Fruit fly (Drosophila melanogaster) whole organism, embryonic: ENCODE data around the gene fiz.

Experiments used
- B-H2 ChIP-seq: fragments of 200-800 bp; sonication (Bioruptor generic); optimal IDR thresholded peaks from 2 replicates; lab custom pipeline; 2018; ENCODE audit warnings: missing biosample characterization, mild to moderate bottlenecking, missing genetic modification characterization
- Blimp-1 ChIP-seq: fragments of 200-800 bp; sonication (Bioruptor generic); optimal IDR thresholded peaks from 3 replicates; lab custom pipeline; 2018; ENCODE audit warnings: missing biosample characterization, missing genetic modification characterization, mild to moderate bottlenecking, moderate library complexity, missing genetic modification reagents
- Bteb2 ChIP-seq: fragments of 200-800 bp; sonication (Bioruptor generic); optimal IDR thresholded peaks from 2 replicates; lab custom pipeline; 2016; ENCODE audit warnings: missing biosample characterization, missing genetic modification characterization
- CG10543 ChIP-seq: fragments of 200-800 bp; sonication (Bioruptor generic); optimal IDR thresholded peaks from 3 replicates; lab custom pipeline; 2017; ENCODE audit warnings: missing biosample characterization, mild to moderate bottlenecking, missing genetic modification characterization, moderate library complexity
- CG11696 ChIP-seq: fragments of 200-800 bp; sonication (Bioruptor generic); IDR thresholded peaks from 2 replicates; pipeline ENCODE4 v1.3.6; 2022; ENCODE audit warnings: missing biosample characterization, missing genetic modification characterization
- CG12769 ChIP-seq: fragments of 200-800 bp; sonication (Bioruptor generic); optimal IDR thresholded peaks from 2 replicates; lab custom pipeline; 2019; ENCODE audit warnings: missing biosample characterization, mild to moderate bottlenecking, missing genetic modification characterization, moderate library complexity
- CG13296 ChIP-seq: fragments of 200-800 bp; sonication (Bioruptor generic); optimal IDR thresholded peaks from 3 replicates; lab custom pipeline; 2018; ENCODE audit warnings: missing biosample characterization, mild to moderate bottlenecking, missing genetic modification characterization
- CG15479 ChIP-seq: fragments of 200-800 bp; sonication (Bioruptor generic); optimal IDR thresholded peaks from 3 replicates; lab custom pipeline; 2019; ENCODE audit warnings: missing biosample characterization, mild to moderate bottlenecking, missing genetic modification characterization, moderate library complexity
- CG15514 ChIP-seq: fragments of 200-800 bp; sonication (Bioruptor generic); optimal IDR thresholded peaks from 3 replicates; lab custom pipeline; 2017; ENCODE audit warnings: missing biosample characterization, missing genetic modification characterization, mild to moderate bottlenecking, moderate library complexity, missing genetic modification reagents
- CG17802 ChIP-seq: fragments of 200-800 bp; sonication (Bioruptor generic); optimal IDR thresholded peaks from 2 replicates; lab custom pipeline; 2018; ENCODE audit warnings: missing biosample characterization, mild to moderate bottlenecking, missing genetic modification characterization, moderate library complexity
- CG34376 ChIP-seq: fragments of 200-800 bp; sonication (Bioruptor generic); optimal IDR thresholded peaks from 2 replicates; lab custom pipeline; 2018; ENCODE audit warnings: missing biosample characterization, mild to moderate bottlenecking, missing genetic modification characterization
- CG6689 ChIP-seq: fragments of 200-800 bp; sonication (Bioruptor generic); IDR thresholded peaks from 2 replicates; pipeline ENCODE4 v1.3.6; 2022; ENCODE audit warnings: missing biosample characterization, missing genetic modification characterization
- CG7556 ChIP-seq: fragments of 200-800 bp; sonication (Bioruptor generic); optimal IDR thresholded peaks from 2 replicates; lab custom pipeline; 2017; ENCODE audit warnings: missing biosample characterization, mild to moderate bottlenecking, missing genetic modification characterization
- CG8388 ChIP-seq: fragments of 200-800 bp; sonication (Bioruptor generic); optimal IDR thresholded peaks from 2 replicates; lab custom pipeline; 2019; ENCODE audit warnings: missing biosample characterization, mild to moderate bottlenecking, missing genetic modification characterization, moderate library complexity
- CG8478 ChIP-seq: fragments of >200 bp; optimal IDR thresholded peaks from 2 replicates; lab custom pipeline; 2018
- CG9817 ChIP-seq: fragments of 200-800 bp; sonication (Bioruptor generic); optimal IDR thresholded peaks from 2 replicates; lab custom pipeline; 2018; ENCODE audit warnings: missing biosample characterization, mild to moderate bottlenecking, missing genetic modification characterization, moderate library complexity
- GATAe ChIP-seq: fragments of 200-800 bp; sonication (Bioruptor generic); conservative IDR thresholded peaks from 2 replicates; pipeline ENCODE4 v1.3.6; 2022; ENCODE audit warnings: missing biosample characterization, missing genetic modification characterization
- HLHmδ ChIP-seq: fragments of 200-800 bp; sonication (Bioruptor generic); optimal IDR thresholded peaks from 2 replicates; lab custom pipeline; 2018; ENCODE audit warnings: missing biosample characterization, mild to moderate bottlenecking, missing genetic modification characterization, moderate library complexity
- Hmx ChIP-seq: fragments of 200-800 bp; sonication (Bioruptor generic); optimal IDR thresholded peaks from 2 replicates; lab custom pipeline; 2016; ENCODE audit warnings: missing biosample characterization, missing genetic modification characterization
- Lhr ChIP-seq: fragments of 200-800 bp; sonication (Bioruptor generic); optimal IDR thresholded peaks from 3 replicates; lab custom pipeline; 2017; ENCODE audit warnings: mild to moderate bottlenecking, missing biosample characterization, missing genetic modification reagents, missing genetic modification characterization
- Nf-YB ChIP-seq: fragments of 200-800 bp; sonication (Bioruptor generic); optimal IDR thresholded peaks from 3 replicates; lab custom pipeline; 2019; ENCODE audit warnings: missing biosample characterization, mild to moderate bottlenecking, missing genetic modification characterization, moderate library complexity
- PHDP ChIP-seq: fragments of 200-800 bp; sonication (Bioruptor generic); optimal IDR thresholded peaks from 3 replicates; lab custom pipeline; 2018; ENCODE audit warnings: missing biosample characterization, mild to moderate bottlenecking, missing genetic modification characterization, moderate library complexity
- Side ChIP-seq: fragments of 200-800 bp; sonication (Bioruptor generic); optimal IDR thresholded peaks from 2 replicates; lab custom pipeline; 2016; ENCODE audit warnings: missing biosample characterization, missing genetic modification characterization
- Six4 ChIP-seq: fragments of 200-800 bp; sonication (Bioruptor generic); optimal IDR thresholded peaks from 2 replicates; lab custom pipeline; 2016; ENCODE audit warnings: missing biosample characterization, missing genetic modification characterization
- TFAM ChIP-seq: fragments of 200-800 bp; sonication (Bioruptor generic); optimal IDR thresholded peaks from 2 replicates; lab custom pipeline; 2017; ENCODE audit warnings: missing biosample characterization, missing genetic modification characterization, inconsistent platforms
- abd-A ChIP-seq: fragments of 200-800 bp; sonication (Bioruptor generic); optimal IDR thresholded peaks from 3 replicates; lab custom pipeline; 2019; ENCODE audit warnings: missing biosample characterization, mild to moderate bottlenecking, missing genetic modification characterization, moderate library complexity
- bowl ChIP-seq: fragments of 200-800 bp; sonication (Bioruptor generic); IDR thresholded peaks from 2 replicates; pipeline ENCODE4 v1.3.6; 2022; ENCODE audit warnings: missing biosample characterization, missing genetic modification characterization
- br ChIP-seq: fragments of >200 bp; optimal IDR thresholded peaks from 2 replicates; lab custom pipeline; 2017
- caup ChIP-seq: fragments of 200-800 bp; sonication (Bioruptor generic); optimal IDR thresholded peaks from 3 replicates; lab custom pipeline; 2017; ENCODE audit warnings: missing biosample characterization, mild to moderate bottlenecking, missing genetic modification characterization, moderate library complexity; ENCODE audit not compliant: severe bottlenecking
- chinmo ChIP-seq: fragments of 200-800 bp; sonication (Bioruptor generic); IDR thresholded peaks from 4 replicates; pipeline ENCODE4 v1.3.6; 2022; ENCODE audit warnings: missing biosample characterization, missing genetic modification characterization; ENCODE audit not compliant: partially characterized antibody
- crol ChIP-seq: fragments of 200-800 bp; sonication (Bioruptor generic); IDR thresholded peaks from 2 replicates; pipeline ENCODE4 v1.3.6; 2022; ENCODE audit warnings: missing biosample characterization, missing genetic modification characterization
- cwo ChIP-seq: fragments of 200-800 bp; sonication (Bioruptor generic); optimal IDR thresholded peaks from 3 replicates; lab custom pipeline; 2017; ENCODE audit warnings: missing biosample characterization, missing genetic modification characterization, mild to moderate bottlenecking, moderate library complexity, missing genetic modification reagents
- exex ChIP-seq: fragments of 200-800 bp; sonication (Bioruptor generic); optimal IDR thresholded peaks from 4 replicates; lab custom pipeline; 2018; ENCODE audit warnings: missing biosample characterization, mild to moderate bottlenecking, missing genetic modification characterization, moderate library complexity
- gem ChIP-seq: fragments of 200-800 bp; sonication (Bioruptor generic); optimal IDR thresholded peaks from 2 replicates; lab custom pipeline; 2019; ENCODE audit warnings: missing biosample characterization, mild to moderate bottlenecking, missing genetic modification characterization, moderate library complexity
- grn ChIP-seq: fragments of 200-800 bp; sonication (Bioruptor generic); optimal IDR thresholded peaks from 3 replicates; lab custom pipeline; 2017; ENCODE audit warnings: missing biosample characterization, missing genetic modification characterization
- hbn ChIP-seq: fragments of 200-800 bp; sonication (Bioruptor generic); IDR thresholded peaks from 2 replicates; pipeline ENCODE4 v1.3.6; 2022; ENCODE audit warnings: missing biosample characterization, missing genetic modification characterization; ENCODE audit not compliant: partially characterized antibody
- inv ChIP-seq: fragments of 200-800 bp; sonication (Bioruptor generic); IDR thresholded peaks from 2 replicates; pipeline ENCODE4 v1.3.6; 2022; ENCODE audit warnings: missing biosample characterization, missing genetic modification characterization; ENCODE audit not compliant: partially characterized antibody
- kni ChIP-seq: fragments of 200-800 bp; sonication (Bioruptor generic); optimal IDR thresholded peaks from 3 replicates; lab custom pipeline; 2017; ENCODE audit warnings: mild to moderate bottlenecking, missing biosample characterization, missing genetic modification reagents, missing genetic modification characterization
- lab ChIP-seq: fragments of 200-800 bp; sonication (Bioruptor generic); optimal IDR thresholded peaks from 3 replicates; lab custom pipeline; 2017; ENCODE audit warnings: missing biosample characterization, missing genetic modification characterization, mild to moderate bottlenecking, moderate library complexity, missing genetic modification reagents
- mirr ChIP-seq: fragments of 200-800 bp; sonication (Bioruptor generic); optimal IDR thresholded peaks from 3 replicates; lab custom pipeline; 2018; ENCODE audit warnings: missing biosample characterization, mild to moderate bottlenecking, missing genetic modification characterization
- nom ChIP-seq: fragments of 200-800 bp; sonication (Bioruptor generic); optimal IDR thresholded peaks from 2 replicates; lab custom pipeline; 2017; ENCODE audit warnings: missing biosample characterization, missing genetic modification characterization, mild to moderate bottlenecking, moderate library complexity, missing genetic modification reagents
- psq ChIP-seq: fragments of 200-800 bp; sonication (Bioruptor generic); optimal IDR thresholded peaks from 2 replicates; lab custom pipeline; 2017; ENCODE audit warnings: missing biosample characterization, missing genetic modification characterization
- repo ChIP-seq: fragments of 200-800 bp; sonication (Bioruptor generic); optimal IDR thresholded peaks from 2 replicates; lab custom pipeline; 2016; ENCODE audit warnings: missing biosample characterization, missing genetic modification characterization
- ro ChIP-seq: fragments of 200-800 bp; sonication (Bioruptor generic); IDR thresholded peaks from 2 replicates; pipeline ENCODE4 v1.3.6; 2022; ENCODE audit warnings: missing biosample characterization, missing genetic modification characterization
- sd ChIP-seq: fragments of 200-800 bp; sonication (Bioruptor generic); optimal IDR thresholded peaks from 3 replicates; lab custom pipeline; 2018; ENCODE audit warnings: missing biosample characterization, mild to moderate bottlenecking, missing genetic modification characterization, moderate library complexity
- sens ChIP-seq: fragments of 200-800 bp; sonication (Bioruptor generic); peaks from one replicate; lab custom pipeline; 2016; ENCODE audit warnings: missing biosample characterization, missing genetic modification characterization
- sob ChIP-seq: fragments of 200-800 bp; sonication (Bioruptor generic); IDR thresholded peaks from 2 replicates; pipeline ENCODE4 v1.3.6; 2022; ENCODE audit warnings: missing biosample characterization, missing genetic modification characterization
- trem ChIP-seq: fragments of 200-800 bp; optimal IDR thresholded peaks from 3 replicates; lab custom pipeline; 2019; ENCODE audit warnings: missing biosample characterization, mild to moderate bottlenecking, missing genetic modification characterization, moderate library complexity

fiz gene

DNA sequence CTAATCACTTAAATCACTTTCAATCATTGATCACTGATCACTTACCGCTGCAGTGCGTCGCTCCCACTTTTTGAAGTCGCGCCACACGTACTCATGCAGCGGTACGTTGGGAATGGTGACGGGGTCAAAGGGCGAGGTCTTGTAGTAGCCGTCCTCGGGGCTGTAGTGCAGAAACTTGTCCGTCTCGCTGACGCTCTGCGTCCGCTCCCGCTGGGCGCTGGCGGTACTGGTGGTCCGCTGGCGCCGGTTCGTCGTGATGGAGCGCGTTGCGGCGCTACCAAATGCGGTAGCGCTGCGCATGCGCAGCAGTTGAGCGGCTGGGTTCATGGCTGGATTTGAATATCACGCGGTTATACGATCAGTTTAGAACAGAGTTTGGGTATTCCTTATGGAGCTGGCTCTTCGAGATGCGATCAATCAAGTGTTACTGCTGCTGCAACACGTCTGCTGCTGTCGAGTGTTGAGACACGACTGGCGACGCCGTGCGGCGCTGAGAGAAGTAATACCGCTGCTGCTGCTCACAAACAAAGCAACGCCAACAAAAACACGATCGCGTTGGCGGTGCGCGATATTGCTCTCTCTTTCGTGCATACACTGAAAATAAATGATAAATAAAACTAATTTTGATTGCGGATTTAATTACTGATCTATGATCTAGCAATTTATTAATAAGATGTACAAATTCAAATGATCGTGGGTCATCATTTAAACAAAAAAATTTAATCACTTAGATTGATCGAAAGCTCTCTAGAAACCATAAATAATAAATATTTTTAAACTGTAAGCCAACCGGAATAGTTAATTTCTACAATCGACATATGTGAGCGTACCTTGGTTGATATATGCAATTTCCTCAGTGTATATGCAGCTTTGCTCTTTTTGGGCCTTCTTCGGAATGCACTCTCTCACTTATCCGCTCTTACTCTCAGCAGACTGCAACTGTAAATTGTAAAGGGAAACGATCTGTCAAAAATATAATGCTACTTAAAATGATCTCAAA lies 41.1 kb upstream of the fiz start (continued):
- TF ChIP-seq psq, result peak; percentile 62
- peak; percentile 81 for TF ChIP-seq Bteb2 (GFP tag; lab: Kevin White, UChicago)
- peak; percentile 84 for TF ChIP-seq Nf-YB
- TF ChIP-seq CG11696 (GFP tag; lab: Robert Waterston, UW), result peak; percentile 58
- TF ChIP-seq kni, result peak; percentile 90
- peak; percentile 95 for TF ChIP-seq CG8388
- TF ChIP-seq CG34376 (GFP tag; lab: Kevin White, UChicago), result peak; percentile 29
- peak; percentile 65 for TF ChIP-seq Hmx (GFP tag; lab: Kevin White, UChicago)
- TF ChIP-seq B-H2 (GFP tag; lab: Kevin White, UChicago), result peak; percentile 20
- TF ChIP-seq gem, result peak; percentile 98
- peak; percentile 86 for TF ChIP-seq CG13296 (GFP tag; lab: Kevin White, UChicago)
- TF ChIP-seq TFAM (GFP tag; lab: Kevin White, UChicago), result peak; percentile 82
- no peak for TF ChIP-seq hbn (GFP tag; lab: Robert Waterston, UW)
- peak; percentile 92 for TF ChIP-seq Blimp-1
- TF ChIP-seq inv (GFP tag; lab: Robert Waterston, UW), result no peak
- TF ChIP-seq CG7556 (GFP tag; lab: Kevin White, UChicago), result peak; percentile 96
- peak; percentile 92 for TF ChIP-seq Lhr (GFP tag; lab: Kevin White, UChicago)
- peak; percentile 53 for TF ChIP-seq CG15514 (GFP tag; lab: Kevin White, UChicago)
- TF ChIP-seq CG8478 (lab: Kevin White, UChicago), result no peak
- peak; percentile 78 for TF ChIP-seq ro (GFP tag; lab: Robert Waterston, UW)
- TF ChIP-seq abd-A (tag; lab: Kevin White, UChicago), result peak; percentile 41
- TF ChIP-seq br (lab: Kevin White, UChicago), result no peak
- TF ChIP-seq Six4 (GFP tag; lab: Kevin White, UChicago), result peak; percentile 91
- peak; percentile 72 for TF ChIP-seq caup (GFP tag; lab: Kevin White, UChicago)
- TF ChIP-seq Side (GFP tag; lab: Kevin White, UChicago), result peak; percentile 74
- TF ChIP-seq repo, result peak; percentile 12
- peak; percentile 63 for TF ChIP-seq HLHmδ (GFP tag; lab: Kevin White, UChicago)
- peak; percentile 60; the same call in 1 of the 2 replicates for TF ChIP-seq bowl (GFP tag; lab: Robert Waterston, UW)
- TF ChIP-seq sob, result peak; percentile 84
- TF ChIP-seq grn (GFP tag; lab: Kevin White, UChicago), result peak; percentile 16

DNA sequence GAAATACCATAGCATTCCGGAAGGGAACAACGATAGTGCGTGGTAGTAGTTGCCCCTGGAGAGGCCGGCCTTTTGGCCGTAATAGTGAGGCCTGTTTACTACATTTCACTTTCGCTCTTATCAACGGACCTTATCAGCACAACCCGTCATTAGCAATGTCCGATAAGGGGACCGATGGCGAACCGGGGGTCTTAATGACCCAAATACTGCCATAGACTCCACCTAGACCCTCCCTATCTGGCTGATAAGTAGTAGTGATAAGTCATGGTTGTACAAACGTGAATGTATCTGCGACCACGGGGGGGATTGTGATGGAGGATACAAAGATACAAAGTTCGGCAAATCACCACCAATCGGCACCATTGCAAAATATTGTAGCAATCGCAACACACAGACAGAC lies 39.7 kb upstream of the fiz start:
- peak; percentile 87 for TF ChIP-seq GATAe (GFP tag; lab: Robert Waterston, UW)
- TF ChIP-seq CG6689 (GFP tag; lab: Robert Waterston, UW), result no peak
- TF ChIP-seq trem (tag; lab: Kevin White, UChicago), result no peak
- TF ChIP-seq chinmo (GFP tag; lab: Robert Waterston, UW), result 0 out of 4 replicates have a peak, but pooled peaks have one; percentile 32
- TF ChIP-seq PHDP, result no peak
- TF ChIP-seq CG15479, result peak; percentile 49
- peak; percentile 29 for TF ChIP-seq lab (GFP tag; lab: Kevin White, UChicago)
- TF ChIP-seq mirr (GFP tag; lab: Kevin White, UChicago), result peak; percentile 70
- peak; percentile 52 for TF ChIP-seq CG10543 (GFP tag; lab: Kevin White, UChicago)
- TF ChIP-seq CG34376 (GFP tag; lab: Kevin White, UChicago), result peak; percentile 56
- TF ChIP-seq B-H2 (GFP tag; lab: Kevin White, UChicago), result peak; percentile 3
- TF ChIP-seq CG12769 (tag; lab: Kevin White, UChicago), result peak; percentile 71
- TF ChIP-seq crol (GFP tag; lab: Robert Waterston, UW), result peak; percentile 33; the same call in 1 of the 2 replicates
- TF ChIP-seq exex (tag; lab: Kevin White, UChicago), result peak; percentile 89
- peak; percentile 52 for TF ChIP-seq sd (tag; lab: Kevin White, UChicago)
- TF ChIP-seq cwo (GFP tag; lab: Kevin White, UChicago), result peak; percentile 52
- TF ChIP-seq sens (GFP tag; lab: Kevin White, UChicago), result peak; percentile 33
- no peak for TF ChIP-seq CG17802 (tag; lab: Kevin White, UChicago)
- TF ChIP-seq CG9817 (tag; lab: Kevin White, UChicago), result no peak
- peak; percentile 3 for TF ChIP-seq nom (GFP tag; lab: Kevin White, UChicago)
